Worm (Caenorhabditis elegans): ENCODE data around the gene C46C2.5.

- TF ChIP-seq nhr-237 (tag; optimal IDR thresholded peaks at IDR 0.05) (no peak), lin-39 (tag; optimal IDR thresholded peaks at IDR 0.05) (no peak), skn-1 (tag; optimal IDR thresholded peaks at IDR 0.05) (no peak), ztf-11 (tag; optimal IDR thresholded peaks at IDR 0.05) (no peak), unc-62 (GFP tag; optimal IDR thresholded peaks at IDR 0.05) (no peak), ama-1 (optimal IDR thresholded peaks at IDR 0.05) (no peak), egl-27 (tag; optimal IDR thresholded peaks at IDR 0.05) (no peak), nhr-77 (tag; optimal IDR thresholded peaks at IDR 0.05) (no peak), ceh-82 (tag; optimal IDR thresholded peaks at IDR 0.05) (no peak), C34F6.9 (tag; optimal IDR thresholded peaks at IDR 0.05) (no peak)
Observed at ce11 chrIV:9218415-9218814, 26.0 kb upstream of the C46C2.5 start.
